Worm (Caenorhabditis elegans) whole organism, L4 larva: ENCODE results near the gene F41H8.1.
A peak's percentile ranks its signal among the peaks of the same experiment; 100 is the strongest.

Experiments used
- F26F4.8 ChIP-seq: fragments of 200-800 bp; sonication (Bioruptor generic); conservative IDR thresholded peaks from 2 replicates; pipeline ENCODE4 v1.3.6; 2022; ENCODE audit warnings: missing genetic modification characterization, missing compliant biosample characterization
- F37D6.2 ChIP-seq: sonication (generic microtip); optimal IDR thresholded peaks from 2 replicates; lab custom pipeline; 2016; ENCODE audit warnings: mild to moderate bottlenecking, missing genetic modification characterization, missing compliant biosample characterization
- F49E8.2 ChIP-seq: sonication (generic microtip); optimal IDR thresholded peaks from 2 replicates; lab custom pipeline; 2016; ENCODE audit warnings: missing compliant biosample characterization, mild to moderate bottlenecking, missing genetic modification characterization, borderline replicate concordance
- R02D3.7 ChIP-seq: fragments of 150-350 bp; sonication (generic microtip); optimal IDR thresholded peaks from 3 replicates; lab custom pipeline; 2014; ENCODE audit warnings: missing biosample characterization, missing genetic modification characterization
- T20F7.1 ChIP-seq: fragments of 200-800 bp; sonication (Bioruptor generic); optimal IDR thresholded peaks from 2 replicates; lab custom pipeline; 2018; ENCODE audit warnings: mild to moderate bottlenecking, missing genetic modification characterization, missing compliant biosample characterization
- Y48G9A.11 ChIP-seq: fragments of 200-800 bp; sonication (Bioruptor generic); IDR thresholded peaks from 2 replicates; pipeline ENCODE4 v1.3.6; 2022; ENCODE audit warnings: missing genetic modification reagents, missing genetic modification characterization, missing compliant biosample characterization
- Y5F2A.4 ChIP-seq: fragments of 200-800 bp; sonication (Bioruptor generic); optimal IDR thresholded peaks from 2 replicates; lab custom pipeline; 2018; ENCODE audit warnings: mild to moderate bottlenecking, missing genetic modification characterization, missing compliant biosample characterization
- ZK337.2 ChIP-seq: fragments of 200-800 bp; sonication (Bioruptor generic); IDR thresholded peaks from 2 replicates; pipeline ENCODE4 v1.3.6; 2022; ENCODE audit warnings: missing genetic modification reagents, missing genetic modification characterization, missing compliant biosample characterization
- aha-1 ChIP-seq: fragments of 150-350 bp; peaks from one replicate; lab custom pipeline; 2014; ENCODE audit warnings: missing biosample characterization, missing genetic modification characterization
- aly-2 ChIP-seq: sonication (generic microtip); optimal IDR thresholded peaks from 2 replicates; lab custom pipeline; 2018; ENCODE audit warnings: missing biosample characterization, missing genetic modification characterization
- arid-1 ChIP-seq: fragments of 200-800 bp; sonication (Bioruptor generic); conservative IDR thresholded peaks from 2 replicates; pipeline ENCODE4 v1.3.6; 2022; ENCODE audit warnings: missing genetic modification reagents, missing genetic modification characterization, missing compliant biosample characterization
- ceh-20 ChIP-seq: fragments of 200-800 bp; sonication (Bioruptor generic); IDR thresholded peaks from 2 replicates; pipeline ENCODE4 v1.3.6; 2022; ENCODE audit warnings: missing genetic modification reagents, missing genetic modification characterization, missing compliant biosample characterization
- ceh-32 ChIP-seq: sonication (generic microtip); optimal IDR thresholded peaks from 2 replicates; lab custom pipeline; 2016; ENCODE audit warnings: mild to moderate bottlenecking, missing genetic modification characterization, missing compliant biosample characterization; ENCODE audit not compliant: poor library complexity
- ceh-44 ChIP-seq: fragments of 200-800 bp; sonication (Bioruptor generic); IDR thresholded peaks from 2 replicates; pipeline ENCODE4 v1.3.6; 2022; ENCODE audit warnings: missing genetic modification reagents, missing genetic modification characterization, missing compliant biosample characterization
- ceh-62 ChIP-seq: sonication (generic microtip); optimal IDR thresholded peaks from 2 replicates; lab custom pipeline; 2017; ENCODE audit warnings: missing biosample characterization, missing genetic modification characterization
- ceh-82 ChIP-seq: sonication (generic microtip); optimal IDR thresholded peaks from 2 replicates; lab custom pipeline; 2017; ENCODE audit warnings: missing biosample characterization, missing genetic modification characterization
- cey-2 ChIP-seq: sonication (generic microtip); optimal IDR thresholded peaks from 3 replicates; lab custom pipeline; 2017; ENCODE audit warnings: missing genetic modification characterization, mild to moderate bottlenecking, missing compliant biosample characterization, antibody characterized with exemption, borderline replicate concordance; ENCODE audit not compliant: insufficient read depth
- ctbp-1 ChIP-seq: fragments of 200-800 bp; sonication (Bioruptor generic); IDR thresholded peaks from 2 replicates; pipeline ENCODE4 v1.3.6; 2022; ENCODE audit warnings: missing genetic modification reagents, missing genetic modification characterization, missing compliant biosample characterization
- dmd-6 ChIP-seq: fragments of 200-800 bp; sonication (Bioruptor generic); IDR thresholded peaks from 2 replicates; pipeline ENCODE4 v1.3.6; 2022; ENCODE audit warnings: missing genetic modification reagents, missing genetic modification characterization, missing compliant biosample characterization
- dmd-8 ChIP-seq: fragments of 200-800 bp; sonication (Bioruptor generic); IDR thresholded peaks from 2 replicates; pipeline ENCODE4 v1.3.6; 2022; ENCODE audit warnings: missing genetic modification characterization, missing compliant biosample characterization
- dpl-1 ChIP-seq: fragments of 150-350 bp; optimal IDR thresholded peaks from 2 replicates; lab custom pipeline; 2014; ENCODE audit warnings: missing biosample characterization, missing genetic modification reagents, missing genetic modification characterization
- egl-27 ChIP-seq: sonication (generic microtip); optimal IDR thresholded peaks from 3 replicates; lab custom pipeline; 2017; ENCODE audit warnings: missing biosample characterization, missing genetic modification reagents, missing genetic modification characterization
- fos-1 ChIP-seq: fragments of 150-350 bp; optimal IDR thresholded peaks from 2 replicates; lab custom pipeline; 2014; ENCODE audit warnings: missing biosample characterization, missing genetic modification characterization
- hif-1 ChIP-seq, 2 experiments: sonication (generic microtip); optimal IDR thresholded peaks; 2 replicates each; lab custom pipeline; 2016 to 2017; ENCODE audit warnings: missing compliant biosample characterization in 2 of 2, missing genetic modification characterization in 2 of 2, missing genetic modification reagents in 2 of 2, missing genotype in 2 of 2, mild to moderate bottlenecking in 1 of 2
- hlh-11 ChIP-seq: fragments of 200-800 bp; sonication (Bioruptor generic); optimal IDR thresholded peaks from 2 replicates; lab custom pipeline; 2018; ENCODE audit warnings: mild to moderate bottlenecking, missing genetic modification characterization, missing compliant biosample characterization
- hlh-30 ChIP-seq: sonication (generic microtip); optimal IDR thresholded peaks from 2 replicates; lab custom pipeline; 2017; ENCODE audit warnings: antibody characterized with exemption, mild to moderate bottlenecking, missing genetic modification characterization, missing compliant biosample characterization; ENCODE audit not compliant: insufficient read depth
- hmg-1.1 ChIP-seq: fragments of 200-800 bp; sonication (Bioruptor generic); IDR thresholded peaks from 2 replicates; pipeline ENCODE4 v1.3.6; 2022; ENCODE audit warnings: missing genetic modification reagents, missing genetic modification characterization, missing compliant biosample characterization
- jun-1 ChIP-seq: fragments of 150-350 bp; optimal IDR thresholded peaks from 2 replicates; lab custom pipeline; 2014; ENCODE audit warnings: missing biosample characterization, missing genetic modification reagents, missing genetic modification characterization
- lin-1 ChIP-seq: fragments of 200-800 bp; sonication (Bioruptor generic); IDR thresholded peaks from 2 replicates; pipeline ENCODE4 v1.3.6; 2022; ENCODE audit warnings: missing genetic modification reagents, missing genetic modification characterization, missing compliant biosample characterization
- lin-13 ChIP-seq: fragments of 150-350 bp; optimal IDR thresholded peaks from 2 replicates; lab custom pipeline; 2014; ENCODE audit warnings: missing biosample characterization, missing genetic modification reagents, missing genetic modification characterization
- lsy-2 ChIP-seq, 2 experiments: fragments of 150-350 bp in 1 of 2; sonication (generic microtip) in 1 of 2; optimal IDR thresholded peaks; 2 replicates each; lab custom pipeline; 2014 to 2017; ENCODE audit warnings: missing biosample characterization in 2 of 2, missing genetic modification characterization in 2 of 2
- madf-5 ChIP-seq, 2 experiments: fragments of 200-800 bp; sonication (Bioruptor generic); IDR thresholded peaks; 2 replicates each; pipeline ENCODE4 v1.3.6; 2022; ENCODE audit warnings: missing compliant biosample characterization in 2 of 2, missing genetic modification characterization in 2 of 2
- madf-9 ChIP-seq: fragments of 200-800 bp; sonication (Bioruptor generic); conservative IDR thresholded peaks from 2 replicates; pipeline ENCODE4 v1.3.6; 2022; ENCODE audit warnings: missing genetic modification reagents, missing genetic modification characterization, missing compliant biosample characterization
- mdl-1 ChIP-seq, 2 experiments: fragments of 150-350 bp in 1 of 2; sonication (generic microtip) in 1 of 2; optimal IDR thresholded peaks; 2 replicates each; lab custom pipeline; 2014 to 2017; ENCODE audit warnings: missing biosample characterization in 2 of 2, missing genetic modification characterization in 2 of 2
- mep-1 ChIP-seq: fragments of 150-350 bp; sonication (generic microtip); optimal IDR thresholded peaks from 3 replicates; lab custom pipeline; 2014; ENCODE audit warnings: missing biosample characterization, missing genetic modification characterization
- mxl-2 ChIP-seq: fragments of 200-800 bp; sonication (Bioruptor generic); conservative IDR thresholded peaks from 2 replicates; pipeline ENCODE4 v1.3.6; 2022; ENCODE audit warnings: missing genetic modification reagents, missing genetic modification characterization, missing compliant biosample characterization
- nhr-102 ChIP-seq: sonication (generic microtip); optimal IDR thresholded peaks from 2 replicates; lab custom pipeline; 2016; ENCODE audit warnings: mild to moderate bottlenecking, missing genetic modification characterization, moderate library complexity, missing compliant biosample characterization
- nhr-11 ChIP-seq: fragments of 150-350 bp; optimal IDR thresholded peaks from 2 replicates; lab custom pipeline; 2014; ENCODE audit warnings: missing biosample characterization, missing genetic modification characterization
- nhr-28 ChIP-seq: fragments of 150-350 bp; optimal IDR thresholded peaks from 2 replicates; lab custom pipeline; 2014; ENCODE audit warnings: missing biosample characterization, missing genetic modification characterization
- pha-4 ChIP-seq, 2 experiments: fragments of 150-350 bp in 1 of 2; fragments of 200-800 bp in 1 of 2; sonication (Bioruptor generic) in 1 of 2; IDR thresholded peaks in 1 of 2; optimal IDR thresholded peaks in 1 of 2; 2 replicates each; pipeline versions ENCODE4 v1.3.6 to Lab custom; 2014 to 2022; ENCODE audit warnings: missing genetic modification characterization in 2 of 2, missing genetic modification reagents in 2 of 2, missing biosample characterization in 1 of 2, missing compliant biosample characterization in 1 of 2
- rbr-2 ChIP-seq: sonication (generic microtip); optimal IDR thresholded peaks from 2 replicates; lab custom pipeline; 2016; ENCODE audit warnings: missing genotype, missing genetic modification characterization, missing compliant biosample characterization
- saeg-2 ChIP-seq: fragments of 200-800 bp; sonication (Bioruptor generic); IDR thresholded peaks from 2 replicates; pipeline ENCODE4 v1.3.6; 2022; ENCODE audit warnings: missing genetic modification reagents, missing genetic modification characterization, missing compliant biosample characterization
- snpc-1.2 ChIP-seq: fragments of 200-800 bp; sonication (Bioruptor generic); IDR thresholded peaks from 2 replicates; pipeline ENCODE4 v1.3.6; 2022; ENCODE audit warnings: missing genetic modification reagents, missing genetic modification characterization, missing compliant biosample characterization
- spr-1 ChIP-seq: sonication (generic microtip); optimal IDR thresholded peaks from 2 replicates; lab custom pipeline; 2016; ENCODE audit warnings: mild to moderate bottlenecking, missing genetic modification characterization, missing compliant biosample characterization
- tag-97 ChIP-seq: fragments of 200-800 bp; sonication (Bioruptor generic); IDR thresholded peaks from 2 replicates; pipeline ENCODE4 v1.3.6; 2022; ENCODE audit warnings: missing genetic modification characterization, missing compliant biosample characterization
- unc-62 ChIP-seq, 3 experiments: fragments of 150-350 bp in 1 of 3; sonication (generic microtip); optimal IDR thresholded peaks in 2 of 3; peaks in 1 of 3; 1 replicate in 1 of 3; 2 replicates in 2 of 3; lab custom pipeline; 2014 to 2017; ENCODE audit warnings: missing biosample characterization in 3 of 3, missing genetic modification characterization in 3 of 3, missing genetic modification reagents in 3 of 3, missing genotype in 1 of 3
- zip-11 ChIP-seq: fragments of 200-800 bp; sonication (Bioruptor generic); IDR thresholded peaks from 2 replicates; pipeline ENCODE4 v1.3.6; 2022; ENCODE audit warnings: missing genetic modification characterization, missing compliant biosample characterization
- zip-2 ChIP-seq: fragments of 150-350 bp; optimal IDR thresholded peaks from 2 replicates; lab custom pipeline; 2014; ENCODE audit warnings: missing biosample characterization, missing genetic modification characterization
- ztf-11 ChIP-seq: fragments of 150-350 bp; optimal IDR thresholded peaks from 2 replicates; lab custom pipeline; 2014; ENCODE audit warnings: missing biosample characterization, missing genetic modification characterization

The F41H8.1 gene

ce11 chrV:858841-859456 is 25.5 kb downstream of the F41H8.1 start (continued):
- no peak for TF ChIP-seq nhr-28 (tag; lab: Kevin White, UChicago)
- no peak for TF ChIP-seq fos-1 (tag; lab: Kevin White, UChicago)
- TF ChIP-seq dmd-6 (GFP tag; lab: Robert Waterston, UW) = peak; percentile 24; the same call in 1 of the 2 replicates
- no peak for TF ChIP-seq ctbp-1 (GFP tag; lab: Robert Waterston, UW)
- TF ChIP-seq nhr-102 (tag; lab: Kevin White, UChicago) = no peak
- no peak for TF ChIP-seq ceh-32 (tag; lab: Kevin White, UChicago)
- TF ChIP-seq ceh-20 (GFP tag; lab: Robert Waterston, UW) = no peak
- no peak for TF ChIP-seq lin-13 (GFP tag; lab: Kevin White, UChicago)
- peak; percentile 74 for TF ChIP-seq snpc-1.2 (GFP tag; lab: Robert Waterston, UW)
- TF ChIP-seq spr-1 (tag; lab: Kevin White, UChicago) = no peak
- peak; percentile 44; the same call in 1 of the 2 replicates for TF ChIP-seq lin-1 (GFP tag; lab: Robert Waterston, UW)
- TF ChIP-seq mxl-2 (GFP tag; lab: Robert Waterston, UW) = no peak
- no peak for TF ChIP-seq T20F7.1 (GFP tag; lab: Kevin White, UChicago)
- TF ChIP-seq ztf-11 (tag; lab: Kevin White, UChicago) = no peak
- TF ChIP-seq rbr-2 (tag; lab: Kevin White, UChicago) = no peak
- TF ChIP-seq egl-27 (tag; lab: Kevin White, UChicago) = no peak
- no peak for TF ChIP-seq ceh-82 (tag; lab: Kevin White, UChicago)
- no peak for TF ChIP-seq nhr-11 (tag; lab: Kevin White, UChicago)
- TF ChIP-seq lsy-2 (tag; optimal IDR thresholded peaks at IDR 0.05; lab: Kevin White, UChicago) = no peak
- TF ChIP-seq ceh-44 (GFP tag; lab: Robert Waterston, UW) = 0 out of 2 replicates have a peak, but pooled peaks have one; percentile 25
- no peak for TF ChIP-seq unc-62 (GFP tag; optimal IDR thresholded peaks at IDR 0.05 in 1 of 2; lab: Kevin White, UChicago)
- no peak for TF ChIP-seq unc-62 (tag; optimal IDR thresholded peaks at IDR 0.05; lab: Kevin White, UChicago)
- no peak; a peak in 1 of 4 replicates for TF ChIP-seq madf-5 (GFP tag; IDR thresholded peaks at IDR 0.05; lab: Robert Waterston, UW)
- TF ChIP-seq hif-1 (tag; optimal IDR thresholded peaks at IDR 0.05; lab: Kevin White, UChicago) = no peak
- TF ChIP-seq dmd-8 (GFP tag; lab: Robert Waterston, UW) = no peak
- TF ChIP-seq aha-1 = no peak
- no peak for TF ChIP-seq tag-97
- 0 out of 2 replicates have a peak, but pooled peaks have one; percentile 19 for TF ChIP-seq saeg-2 (GFP tag; lab: Robert Waterston, UW)
- no peak for TF ChIP-seq mep-1 (tag; lab: Kevin White, UChicago)
- no peak for TF ChIP-seq hlh-11 (tag; lab: Kevin White, UChicago)
- no peak for TF ChIP-seq aly-2
- TF ChIP-seq mdl-1 (tag; optimal IDR thresholded peaks at IDR 0.05; lab: Kevin White, UChicago) = no peak
- peak; percentile 73 for TF ChIP-seq F26F4.8 (GFP tag; lab: Robert Waterston, UW)
- no peak for TF ChIP-seq Y5F2A.4 (GFP tag; lab: Kevin White, UChicago)
- TF ChIP-seq jun-1 = no peak
- TF ChIP-seq dpl-1 (GFP tag; lab: Kevin White, UChicago) = no peak
- no peak for TF ChIP-seq zip-11
- no peak for TF ChIP-seq cey-2 (tag; lab: Kevin White, UChicago)
- TF ChIP-seq Y48G9A.11 (GFP tag; lab: Robert Waterston, UW) = 0 out of 2 replicates have a peak, but pooled peaks have one; percentile 43
- no peak for TF ChIP-seq madf-9 (GFP tag; lab: Robert Waterston, UW)
- TF ChIP-seq ceh-62 = no peak
- TF ChIP-seq zip-2 (tag; lab: Kevin White, UChicago) = no peak
- no peak for TF ChIP-seq R02D3.7
- 0 out of 2 replicates have a peak, but pooled peaks have one; percentile 57 for TF ChIP-seq pha-4 (GFP tag; IDR thresholded peaks at IDR 0.05; lab: Robert Waterston, UW)
- no peak for TF ChIP-seq pha-4 (tag; optimal IDR thresholded peaks at IDR 0.05; lab: Kevin White, UChicago)
- no peak for TF ChIP-seq hlh-30 (tag; lab: Kevin White, UChicago)
- TF ChIP-seq arid-1 (GFP tag; lab: Robert Waterston, UW) = 0 out of 2 replicates have a peak, but pooled peaks have one; percentile 8
- TF ChIP-seq ZK337.2 (GFP tag; lab: Robert Waterston, UW) = peak; percentile 48; the same call in 1 of the 2 replicates
- TF ChIP-seq F49E8.2 (tag; lab: Kevin White, UChicago) = peak; percentile 8
- no peak for TF ChIP-seq F37D6.2 (tag; lab: Kevin White, UChicago)
- TF ChIP-seq hmg-1.1 (GFP tag; lab: Robert Waterston, UW) = no peak
